Worm (Caenorhabditis elegans) whole organism, L4/young adult: ENCODE measurements around the gene F56H11.2.

Experiments
- W03F9.2 ChIP-seq: fragments of 150-350 bp; optimal IDR thresholded peaks from 2 replicates; lab custom pipeline; 2014; ENCODE audit warnings: missing biosample characterization, missing genetic modification characterization
- dao-5 ChIP-seq: sonication (generic microtip); optimal IDR thresholded peaks from 2 replicates; lab custom pipeline; 2016; ENCODE audit warnings: missing genotype, missing genetic modification characterization, moderate library complexity, missing compliant biosample characterization
- him-1 ChIP-seq: sonication (generic microtip); optimal IDR thresholded peaks from 2 replicates; lab custom pipeline; 2016; ENCODE audit warnings: missing genotype, missing genetic modification reagents, missing genetic modification characterization, missing compliant biosample characterization

F56H11.2 gene

DNA sequence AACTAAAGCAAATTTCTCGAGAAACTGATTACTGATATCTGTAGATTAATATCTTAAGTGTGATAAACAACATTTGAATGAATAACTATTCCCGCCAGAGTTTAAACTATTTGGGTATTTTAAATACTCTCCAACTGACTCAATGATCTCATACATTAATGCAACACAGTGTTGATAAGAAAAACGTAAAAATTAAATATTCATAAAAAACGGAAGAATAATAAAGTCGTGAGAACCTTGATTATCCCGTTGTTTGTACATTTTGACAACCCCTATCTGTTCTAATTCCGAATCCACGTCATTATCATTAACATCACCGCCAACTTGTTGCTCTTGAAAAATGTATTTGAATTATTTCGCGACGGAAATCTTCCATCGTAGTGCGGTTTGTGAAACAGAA lies 3.3 kb downstream of the F56H11.2 start, which contains the start of gene elo-7:
Gene elo-7 (plus strand): TSS at position 301 of the 400 bp plus-strand sequence.
- TF ChIP-seq W03F9.2: no peak
- TF ChIP-seq dao-5 (tag; lab: Kevin White, UChicago): no peak
- no peak for TF ChIP-seq him-1

DNA sequence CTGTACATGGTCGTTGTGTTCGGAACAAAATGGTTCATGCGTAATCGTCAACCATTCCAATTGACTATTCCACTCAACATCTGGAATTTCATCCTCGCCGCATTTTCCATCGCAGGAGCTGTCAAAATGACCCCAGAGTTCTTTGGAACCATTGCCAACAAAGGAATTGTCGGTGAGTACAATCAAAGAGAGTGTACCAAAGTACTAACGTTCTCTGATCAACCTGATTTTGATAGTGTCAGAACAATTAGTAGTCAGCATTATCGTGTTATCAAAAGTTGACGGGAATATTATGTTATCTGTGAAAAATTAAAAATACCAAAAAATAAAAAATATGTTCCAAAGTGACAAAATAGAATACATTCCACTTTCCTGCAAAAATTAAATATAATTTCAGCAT lies 6.0 kb downstream of the F56H11.2 start:
- TF ChIP-seq W03F9.2: no peak

DNA sequence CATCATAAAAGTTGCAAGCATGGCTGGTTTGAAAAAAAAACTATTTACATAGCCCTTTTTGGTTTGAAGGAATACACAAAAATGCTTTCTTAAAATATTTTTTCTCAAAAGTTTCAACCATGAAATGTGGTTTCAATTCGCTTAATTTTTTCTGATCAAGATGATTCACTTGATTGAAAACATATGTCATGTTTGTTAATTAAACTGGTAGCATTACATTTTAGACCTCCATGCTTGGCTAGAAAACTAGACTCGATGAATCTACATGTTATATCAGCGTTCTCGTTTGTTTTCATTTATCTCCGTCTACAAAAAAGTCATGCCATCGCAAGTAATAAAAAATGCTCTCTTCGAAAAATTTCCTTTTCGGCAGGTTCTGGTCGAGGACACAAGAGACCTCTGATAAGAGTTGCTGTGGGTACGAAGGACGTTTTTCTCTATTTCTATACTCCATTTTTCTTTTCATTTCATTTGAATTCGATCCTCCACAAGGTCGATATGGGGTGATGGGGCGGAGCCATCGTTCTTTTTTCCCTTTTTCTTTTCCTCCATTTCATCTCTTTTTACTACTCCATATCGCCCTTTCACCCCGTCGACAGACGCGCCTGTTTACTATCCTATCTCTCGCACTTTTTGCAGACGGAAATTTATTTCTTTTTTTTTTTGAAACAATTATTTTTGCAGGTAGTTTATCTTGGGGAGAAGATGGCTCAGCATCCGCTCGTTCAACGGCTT lies 7.1 kb downstream of the F56H11.2 start, which contains the start of gene elo-1:
Gene elo-1 (plus strand): TSS at position 685 of the 735 bp plus-strand sequence.
- TF ChIP-seq him-1 (no peak), dao-5 (tag; lab: Kevin White, UChicago) (no peak), W03F9.2 (no peak)

DNA sequence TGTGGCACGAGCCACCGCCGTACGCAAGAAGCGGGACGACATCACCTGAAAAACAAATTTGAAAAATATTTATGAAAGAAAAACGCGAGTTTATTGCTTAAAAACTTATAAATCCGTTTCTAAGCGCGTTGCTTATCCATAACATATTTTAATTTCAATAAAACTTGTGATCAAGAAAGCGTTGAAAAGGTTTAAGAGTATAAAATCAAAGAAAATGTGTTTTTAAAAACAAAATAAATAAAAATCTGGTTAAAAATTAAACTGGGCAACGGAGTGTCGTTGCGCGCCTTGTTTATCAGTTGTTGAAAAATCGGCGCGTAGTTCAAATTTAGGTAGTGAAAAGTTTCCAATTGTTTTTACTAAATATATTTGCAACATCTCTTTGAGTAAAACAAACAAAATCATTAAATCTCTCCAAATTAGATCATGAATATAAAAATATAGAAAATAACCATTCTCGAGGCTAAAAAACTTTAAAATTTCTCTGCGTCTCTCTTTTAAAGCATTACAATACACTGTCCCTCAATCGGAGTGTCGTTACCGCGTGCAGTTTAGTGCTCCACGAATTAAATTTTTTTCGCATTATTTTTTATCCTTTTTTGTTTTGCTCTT lies 8.0 kb downstream of the F56H11.2 start, which contains the start of gene ndua-5:
Gene ndua-5 (minus strand): TSS at position 51 of the 612 bp plus-strand sequence.
- TF ChIP-seq dao-5 (tag; lab: Kevin White, UChicago) (no peak), W03F9.2 (no peak), him-1 (no peak)

DNA sequence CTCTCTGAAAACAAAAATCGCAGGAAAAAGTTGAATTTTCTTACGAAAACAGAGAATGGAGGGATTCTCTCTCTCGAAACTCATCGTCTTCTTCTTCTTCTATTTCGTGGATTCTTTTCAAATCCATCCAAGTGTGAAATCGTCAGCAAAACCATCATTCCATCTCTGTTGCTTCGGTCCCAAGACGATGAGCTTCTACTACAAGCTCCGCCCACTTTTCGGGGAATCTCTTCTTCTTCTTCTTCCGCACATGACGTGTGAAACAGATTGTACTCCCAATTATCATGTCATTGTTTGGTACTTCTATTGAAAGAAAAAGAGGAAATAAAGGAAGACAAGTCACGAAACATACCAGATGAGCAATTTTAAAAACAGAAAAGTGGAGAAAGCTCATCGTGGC lies 9.8 kb downstream of the F56H11.2 start:
- TF ChIP-seq him-1: no peak
- no peak for TF ChIP-seq W03F9.2
- TF ChIP-seq dao-5 (tag; lab: Kevin White, UChicago): no peak

DNA sequence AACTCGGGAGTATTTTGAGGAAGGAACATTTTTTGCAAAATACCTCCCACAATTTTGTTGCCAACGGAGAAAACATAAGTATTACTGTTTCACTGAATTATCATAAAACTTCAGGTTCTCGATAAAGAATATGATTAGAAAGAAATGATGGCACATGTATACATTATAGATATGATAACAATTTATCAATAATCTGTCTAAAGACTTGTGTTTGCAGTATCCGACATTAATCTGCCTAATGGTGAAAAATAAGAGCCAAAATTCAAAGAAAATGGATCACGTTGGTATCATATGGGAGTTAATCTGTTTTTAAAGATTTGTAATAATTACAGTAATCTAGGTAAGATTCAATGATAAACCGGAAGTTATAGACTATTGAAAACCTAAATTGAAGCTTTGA lies 12.3 kb downstream of the F56H11.2 start:
- TF ChIP-seq W03F9.2 (no peak), him-1 (no peak), dao-5 (tag; lab: Kevin White, UChicago) (no peak)

DNA sequence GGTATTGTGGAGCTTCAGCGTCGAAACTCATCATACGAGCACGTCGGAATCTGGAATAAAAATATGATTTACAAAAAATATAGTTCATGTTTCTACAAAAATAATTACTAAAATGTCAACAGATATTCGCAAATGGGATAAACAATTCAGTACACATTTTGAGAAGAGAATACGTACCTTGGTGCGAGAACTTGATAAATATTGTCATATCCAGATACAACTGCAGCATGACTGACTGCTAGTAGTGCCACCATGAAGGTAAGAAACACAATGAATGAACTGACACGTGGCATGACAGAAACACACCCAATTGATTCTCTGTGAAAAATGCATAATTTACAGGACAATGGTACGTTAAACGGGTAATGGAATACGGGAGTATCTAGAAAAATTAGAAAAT lies 14.4 kb downstream of the F56H11.2 start, which contains the start of gene nlp-35:
Gene nlp-35 (minus strand): TSS at position 319 of the 400 bp plus-strand sequence.
- TF ChIP-seq W03F9.2 (no peak), him-1 (no peak), dao-5 (tag; lab: Kevin White, UChicago) (no peak)

DNA sequence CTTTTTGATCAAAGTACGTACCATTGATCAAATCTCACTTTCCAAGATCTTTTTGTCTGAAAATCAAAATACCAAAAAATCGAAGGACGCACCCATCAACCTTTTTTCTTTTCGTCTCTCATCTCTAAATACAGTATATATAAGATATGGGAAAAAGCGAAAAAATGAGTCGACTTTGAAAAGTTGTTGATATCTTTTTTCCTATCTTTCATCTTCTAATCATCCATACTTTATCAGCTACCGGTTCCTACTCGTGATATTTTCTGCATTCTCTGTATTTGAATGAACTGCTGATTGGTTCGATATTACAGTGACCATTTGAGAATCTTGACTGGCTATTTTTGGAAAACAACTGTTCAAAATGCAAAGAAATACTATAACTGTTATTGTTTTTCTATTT lies 16.1 kb downstream of the F56H11.2 start, which contains the start of gene C33A12.19:
Gene C33A12.19 (plus strand): TSS at position 169 of the 400 bp plus-strand sequence.
- no peak for TF ChIP-seq dao-5 (tag; lab: Kevin White, UChicago)
- no peak for TF ChIP-seq him-1
- TF ChIP-seq W03F9.2: no peak

DNA sequence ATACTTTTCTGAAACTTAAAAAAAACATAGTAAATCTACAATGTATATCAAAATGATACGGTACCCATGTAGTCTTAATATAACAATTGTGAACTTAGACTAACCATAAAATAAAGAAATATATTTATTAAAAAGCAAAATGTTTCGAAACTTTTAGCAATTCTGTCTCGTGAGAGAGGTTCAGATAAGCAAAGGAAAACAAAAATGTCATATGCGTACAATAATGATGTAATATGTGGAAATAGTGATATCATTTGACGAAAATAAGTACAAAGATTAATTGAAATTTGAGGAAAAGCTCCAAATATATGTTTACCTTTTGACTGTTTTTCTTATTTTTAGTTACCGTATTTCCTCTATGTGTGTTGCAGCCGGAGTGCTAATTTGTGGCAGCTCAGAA lies 18.8 kb downstream of the F56H11.2 start:
- TF ChIP-seq W03F9.2 (no peak), dao-5 (tag; lab: Kevin White, UChicago) (no peak), him-1 (no peak)

DNA sequence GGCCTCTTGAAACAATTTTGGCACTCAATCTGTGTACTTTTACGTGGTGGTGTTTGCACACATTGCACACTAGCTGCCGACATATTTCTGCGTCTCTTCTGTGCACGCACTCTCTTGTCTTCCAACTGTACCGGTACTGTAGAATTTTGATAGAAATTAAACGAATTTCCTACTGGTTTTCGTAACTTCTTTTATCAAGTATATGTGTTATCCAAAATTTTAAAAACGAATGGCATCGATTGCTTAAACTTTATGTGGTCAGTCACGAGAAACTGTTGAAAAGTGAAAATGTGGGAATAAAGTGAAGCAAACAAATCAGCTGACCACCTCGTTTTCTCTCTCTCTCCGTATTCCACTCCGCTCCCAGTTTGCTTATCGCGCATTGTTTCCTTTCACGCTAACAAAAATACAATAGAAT lies 19.6 kb downstream of the F56H11.2 start:
- TF ChIP-seq dao-5 (tag; lab: Kevin White, UChicago) (no peak), him-1 (no peak), W03F9.2 (peak; percentile 28)

DNA sequence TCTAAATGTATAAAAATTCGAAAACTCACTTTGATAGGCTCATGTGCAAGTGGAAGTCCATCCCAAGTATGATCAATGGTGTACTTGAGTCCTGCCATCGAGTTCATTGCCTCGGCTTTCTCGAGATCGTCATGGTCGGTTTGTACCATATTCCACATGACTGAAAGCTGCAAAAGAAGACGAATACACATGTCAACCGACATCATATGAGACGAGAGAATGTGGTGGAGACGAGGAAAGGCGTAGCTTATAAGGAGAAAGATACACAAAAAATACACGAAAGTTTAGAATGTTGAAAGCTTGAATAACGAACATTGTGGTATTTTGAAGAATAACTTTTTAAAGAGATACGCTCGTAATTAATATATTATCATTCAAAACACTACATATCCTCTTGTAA lies 20.1 kb downstream of the F56H11.2 start, which contains the start of gene C33A12.3:
Gene C33A12.3 (minus strand): TSS at position 167 of the 400 bp plus-strand sequence.
- TF ChIP-seq him-1 (no peak), W03F9.2 (no peak), dao-5 (tag; lab: Kevin White, UChicago) (no peak)

DNA sequence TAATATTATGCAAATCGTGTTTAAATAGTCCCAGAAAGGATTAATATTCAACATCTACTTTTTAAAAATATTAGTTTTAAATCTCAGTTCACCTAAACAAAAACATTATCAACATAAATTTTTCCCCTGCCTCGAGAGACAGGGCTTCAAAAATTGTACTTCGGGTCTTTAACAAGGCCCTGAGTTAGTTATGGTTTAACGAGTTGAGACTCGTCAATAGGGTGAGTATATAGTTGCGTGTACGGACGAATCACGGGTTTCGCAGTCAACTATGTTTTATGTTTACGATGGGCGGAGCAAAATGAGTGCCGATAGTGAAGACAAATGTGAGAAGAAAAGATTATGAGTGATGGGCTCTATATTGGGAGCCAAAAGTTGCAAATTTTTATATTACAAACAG lies 21.3 kb downstream of the F56H11.2 start:
- no peak for TF ChIP-seq dao-5 (tag; lab: Kevin White, UChicago)
- TF ChIP-seq W03F9.2: no peak

DNA sequence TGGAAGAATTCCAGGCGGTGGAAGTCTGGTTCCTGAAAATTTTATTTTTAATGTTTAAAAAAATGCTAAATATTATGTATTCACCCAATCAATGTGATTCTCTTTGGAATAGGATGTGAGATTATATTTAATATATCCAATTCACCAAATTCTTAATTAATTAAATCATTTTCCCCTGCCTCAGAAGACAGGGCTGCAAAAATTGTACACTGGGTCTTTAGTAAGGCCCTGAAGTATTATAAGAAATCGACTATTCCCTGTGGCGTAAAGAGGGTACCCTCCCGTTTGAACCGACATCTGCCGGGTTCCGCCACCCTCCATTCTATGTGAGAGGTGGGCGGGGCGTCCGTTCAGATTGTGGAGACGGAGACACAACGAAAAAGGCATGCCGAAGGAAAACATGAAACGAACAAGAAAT lies 21.7 kb downstream of the F56H11.2 start:
- TF ChIP-seq dao-5 (tag; lab: Kevin White, UChicago) (no peak), W03F9.2 (peak; percentile 67), him-1 (peak; percentile 57)

DNA sequence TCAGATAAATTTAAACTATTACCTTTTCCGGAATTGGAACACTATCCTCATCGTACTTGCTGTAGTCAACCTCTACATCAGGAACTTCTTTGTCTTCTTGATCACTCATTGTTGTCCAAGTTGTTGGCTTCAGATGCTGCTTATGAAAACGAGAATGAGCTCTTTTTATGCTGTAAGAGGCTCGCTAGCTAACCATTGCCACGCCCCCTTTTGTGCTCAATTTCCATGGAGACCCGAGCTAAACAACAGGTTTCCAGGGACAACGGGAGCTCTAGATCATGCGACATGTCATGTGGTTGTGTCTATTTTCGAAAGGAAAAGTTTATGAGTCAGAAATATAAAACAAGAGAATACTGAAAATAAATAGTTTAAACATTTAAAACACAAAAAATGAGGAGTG lies 22.5 kb downstream of the F56H11.2 start, which contains the start of gene C33A12.4:
Gene C33A12.4 (minus strand): TSS at position 131 of the 400 bp plus-strand sequence.
- TF ChIP-seq him-1 (no peak), dao-5 (tag; lab: Kevin White, UChicago) (no peak), W03F9.2 (no peak)

DNA sequence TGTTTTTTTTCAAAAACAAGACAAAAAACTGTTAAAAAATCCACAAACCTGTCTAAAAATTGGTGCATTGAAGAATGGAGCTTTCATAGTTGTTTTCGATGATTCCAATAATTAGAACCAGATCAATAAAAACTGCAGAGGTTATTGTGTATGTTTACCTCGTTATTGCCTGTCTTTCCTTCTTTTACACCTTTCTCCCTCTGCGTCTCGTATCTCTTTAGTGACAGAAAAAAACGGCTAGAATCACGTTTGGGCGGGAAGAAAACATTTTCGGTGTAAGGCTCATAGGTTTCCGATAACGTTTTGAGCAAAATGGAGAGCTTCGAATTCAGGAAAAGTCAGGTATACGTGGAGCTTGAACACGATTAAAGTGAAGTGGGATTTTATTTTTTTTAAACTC lies 24.4 kb downstream of the F56H11.2 start, which contains the start of gene ethe-1:
Gene ethe-1 (minus strand): TSS at position 150 of the 400 bp plus-strand sequence.
- TF ChIP-seq dao-5 (tag; lab: Kevin White, UChicago): no peak
- no peak for TF ChIP-seq him-1
- TF ChIP-seq W03F9.2: no peak
